Worm (Caenorhabditis elegans): Measurements from ENCODE around the gene atf-4.

atf-4 gene

DNA sequence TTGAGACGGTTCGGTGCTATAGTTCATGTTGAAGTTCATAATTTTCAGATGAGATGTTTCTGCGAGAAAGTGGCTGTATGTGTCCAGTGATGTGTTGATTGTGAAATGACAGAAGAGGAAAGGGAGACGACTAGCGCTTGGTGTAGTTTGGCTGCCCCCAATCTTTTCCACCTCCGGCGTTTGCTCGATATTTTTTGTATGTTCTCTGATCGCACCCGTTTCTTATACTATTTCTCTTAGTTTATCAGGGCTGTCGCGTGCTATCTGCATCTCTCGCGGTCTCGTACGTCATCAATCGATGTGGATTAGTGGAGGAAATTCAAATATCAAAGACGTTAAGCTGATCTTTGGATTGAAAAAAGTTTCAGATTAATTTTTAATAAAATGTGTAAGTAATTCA lies at the start of gene atf-4:
TSS of gene atf-4 (minus strand) at position 93 of the 400 bp plus-strand sequence.
- TF ChIP-seq unc-120 (tag; optimal IDR thresholded peaks at IDR 0.05; ENCODE audit: poor library complexity, severe bottlenecking) (peak; percentile 46), ces-1 (GFP tag; optimal IDR thresholded peaks at IDR 0.05) (no peak), mab-5 (tag; optimal IDR thresholded peaks at IDR 0.05) (no peak), nhr-12 (tag; optimal IDR thresholded peaks at IDR 0.05) (no peak), ztf-11 (tag; optimal IDR thresholded peaks at IDR 0.05) (no peak), hlh-1 (tag; optimal IDR thresholded peaks at IDR 0.05) (peak; percentile 24), tbx-8 (GFP tag; optimal IDR thresholded peaks at IDR 0.05) (no peak), bed-3 (GFP tag; optimal IDR thresholded peaks at IDR 0.05) (no peak), ham-2 (GFP tag; optimal IDR thresholded peaks at IDR 0.05) (peak; percentile 46), lin-32 (GFP tag; optimal IDR thresholded peaks at IDR 0.05) (no peak), nhr-76 (tag; optimal IDR thresholded peaks at IDR 0.05) (no peak), mep-1 (tag; optimal IDR thresholded peaks at IDR 0.05) (peak; percentile 7), elt-1 (tag; optimal IDR thresholded peaks at IDR 0.05; ENCODE audit: borderline replicate concordance, insufficient read depth) (no peak), zip-8 (tag; optimal IDR thresholded peaks at IDR 0.05) (no peak), elt-3 (tag; optimal IDR thresholded peaks at IDR 0.05) (no peak), pha-4 (tag; optimal IDR thresholded peaks at IDR 0.05) (no peak)

DNA sequence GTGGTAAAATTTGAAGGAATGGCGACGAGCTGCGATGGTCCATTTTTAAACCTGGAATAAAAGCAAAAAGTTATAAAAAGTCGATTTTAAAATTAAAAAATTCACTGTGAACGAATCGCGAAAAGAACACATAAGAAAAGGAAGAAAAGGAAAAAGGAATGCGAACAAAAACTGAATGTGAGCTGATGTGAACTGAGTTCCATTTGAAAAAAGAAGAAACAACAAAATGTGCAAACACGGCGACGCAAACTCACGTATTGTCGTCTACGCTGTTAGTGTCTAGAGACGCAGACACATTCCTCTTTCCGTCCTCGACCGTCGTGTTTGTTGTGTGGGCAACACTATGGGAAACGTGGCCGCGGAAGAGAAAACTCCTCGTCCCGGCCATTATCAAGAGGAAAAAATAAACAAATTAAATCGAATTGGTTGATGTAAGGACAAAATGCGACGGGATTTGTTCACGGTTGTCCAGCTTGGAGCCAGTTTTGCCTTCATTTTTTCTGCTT lies 43.2 kb upstream of the atf-4 start, which contains the start of the genes C27C12.1 and C27C12.4:
TSS of gene C27C12.1 (minus strand) at position 51 of the 506 bp plus-strand sequence.
TSS of gene C27C12.4 (plus strand) at position 375 of the 506 bp plus-strand sequence.
- no peak for TF ChIP-seq nhr-2 (tag; optimal IDR thresholded peaks at IDR 0.05)
- no peak for TF ChIP-seq sem-2 (GFP tag; optimal IDR thresholded peaks at IDR 0.05)
- TF ChIP-seq lin-32 (GFP tag; optimal IDR thresholded peaks at IDR 0.05): no peak
- TF ChIP-seq hlh-1 (tag; optimal IDR thresholded peaks at IDR 0.05): peak; percentile 45
- peak; percentile 56 for TF ChIP-seq ceh-39 (tag; optimal IDR thresholded peaks at IDR 0.05)
- TF ChIP-seq sptf-1 (tag; optimal IDR thresholded peaks at IDR 0.05): no peak
- no peak for TF ChIP-seq ham-2 (GFP tag; optimal IDR thresholded peaks at IDR 0.05)
- peak; percentile 35 for TF ChIP-seq unc-62 (GFP tag; optimal IDR thresholded peaks at IDR 0.05)
- peak; percentile 58 for TF ChIP-seq unc-120 (tag; optimal IDR thresholded peaks at IDR 0.05; ENCODE audit: poor library complexity, severe bottlenecking)
- TF ChIP-seq nhr-237 (tag; optimal IDR thresholded peaks at IDR 0.05): peak; percentile 66
- TF ChIP-seq blmp-1 (tag; optimal IDR thresholded peaks at IDR 0.05): no peak
- peak; percentile 86 for TF ChIP-seq pha-4 (tag; optimal IDR thresholded peaks at IDR 0.05)
- TF ChIP-seq ceh-43 (GFP tag; optimal IDR thresholded peaks at IDR 0.05): no peak
- TF ChIP-seq ces-1 (GFP tag; optimal IDR thresholded peaks at IDR 0.05): peak; percentile 88
- peak; percentile 73 for TF ChIP-seq mep-1 (tag; optimal IDR thresholded peaks at IDR 0.05)
- peak; percentile 64 for TF ChIP-seq lsy-2 (tag; optimal IDR thresholded peaks at IDR 0.05)
- no peak for TF ChIP-seq drap-1 (GFP tag; optimal IDR thresholded peaks at IDR 0.05)
- no peak for TF ChIP-seq snpc-4 (tag; optimal IDR thresholded peaks at IDR 0.05)
- TF ChIP-seq cnd-1 (tag; optimal IDR thresholded peaks at IDR 0.05): peak; percentile 24
- TF ChIP-seq nhr-76 (tag; optimal IDR thresholded peaks at IDR 0.05): no peak
- no peak for TF ChIP-seq unc-39 (tag; optimal IDR thresholded peaks at IDR 0.05)
- TF ChIP-seq nhr-28 (tag; optimal IDR thresholded peaks at IDR 0.05): no peak
- TF ChIP-seq lin-13 (tag; optimal IDR thresholded peaks at IDR 0.05): peak; percentile 55
- no peak for TF ChIP-seq tbx-8 (GFP tag; optimal IDR thresholded peaks at IDR 0.05)
- no peak for TF ChIP-seq bed-3 (GFP tag; optimal IDR thresholded peaks at IDR 0.05)

DNA sequence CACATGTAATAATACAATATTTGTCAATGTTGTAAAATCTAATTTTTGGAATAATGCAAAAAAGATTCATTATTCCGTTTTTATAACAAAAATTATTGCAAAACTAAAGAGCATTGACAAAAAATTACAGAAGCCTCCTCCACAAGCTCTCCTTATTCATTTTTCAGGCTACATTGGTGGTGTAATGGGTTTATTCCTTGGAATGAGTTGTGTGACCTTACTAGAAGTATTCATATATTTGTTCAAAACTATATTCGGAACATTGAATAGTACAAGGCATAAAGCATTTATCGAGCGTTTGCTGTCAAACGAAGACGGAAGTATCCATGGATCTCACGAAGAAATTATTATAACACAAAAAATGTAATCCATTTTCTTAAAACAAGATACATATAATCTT lies 41.3 kb upstream of the atf-4 start:
- TF ChIP-seq unc-39 (tag; optimal IDR thresholded peaks at IDR 0.05): no peak
- no peak for TF ChIP-seq M03D4.4 (tag; optimal IDR thresholded peaks at IDR 0.05)
- TF ChIP-seq blmp-1 (tag; optimal IDR thresholded peaks at IDR 0.05): no peak
- TF ChIP-seq unc-62 (GFP tag; optimal IDR thresholded peaks at IDR 0.05): no peak
- no peak for TF ChIP-seq drap-1 (GFP tag; optimal IDR thresholded peaks at IDR 0.05)
- no peak for TF ChIP-seq snpc-4 (tag; optimal IDR thresholded peaks at IDR 0.05)
- TF ChIP-seq ceh-83 (GFP tag; optimal IDR thresholded peaks at IDR 0.05): no peak

- no peak for TF ChIP-seq lsy-2 (tag; optimal IDR thresholded peaks at IDR 0.05)
- no peak for TF ChIP-seq drap-1 (GFP tag; optimal IDR thresholded peaks at IDR 0.05)
- no peak for TF ChIP-seq ceh-43 (GFP tag; optimal IDR thresholded peaks at IDR 0.05)
- TF ChIP-seq ztf-11 (tag; optimal IDR thresholded peaks at IDR 0.05): no peak
- TF ChIP-seq nhr-237 (tag; optimal IDR thresholded peaks at IDR 0.05): no peak
- TF ChIP-seq lin-32 (GFP tag; optimal IDR thresholded peaks at IDR 0.05): no peak
- no peak for TF ChIP-seq hlh-1 (tag; optimal IDR thresholded peaks at IDR 0.05)
- TF ChIP-seq sptf-1 (tag; optimal IDR thresholded peaks at IDR 0.05): no peak
- TF ChIP-seq ham-2 (GFP tag; optimal IDR thresholded peaks at IDR 0.05): no peak
- no peak for TF ChIP-seq elt-3 (tag; optimal IDR thresholded peaks at IDR 0.05)
- TF ChIP-seq snpc-4 (tag; optimal IDR thresholded peaks at IDR 0.05): no peak
- TF ChIP-seq ces-1 (GFP tag; optimal IDR thresholded peaks at IDR 0.05): no peak
- TF ChIP-seq pha-4 (tag; optimal IDR thresholded peaks at IDR 0.05): no peak
- no peak for TF ChIP-seq unc-62 (GFP tag; optimal IDR thresholded peaks at IDR 0.05)
- no peak for TF ChIP-seq mep-1 (tag; optimal IDR thresholded peaks at IDR 0.05)
- TF ChIP-seq nhr-76 (tag; optimal IDR thresholded peaks at IDR 0.05): no peak
Measured at ce11 chrX:14849054-14849453, 38.4 kb upstream of the atf-4 start, which contains the start of gene acd-3. TSS of gene acd-3 (plus strand) at chrX:14849275.

Data from whole organism, mixed stage, embryonic.